Worm (Caenorhabditis elegans): ENCODE measurements around the gene F49E12.10.

F49E12.10 gene

DNA sequence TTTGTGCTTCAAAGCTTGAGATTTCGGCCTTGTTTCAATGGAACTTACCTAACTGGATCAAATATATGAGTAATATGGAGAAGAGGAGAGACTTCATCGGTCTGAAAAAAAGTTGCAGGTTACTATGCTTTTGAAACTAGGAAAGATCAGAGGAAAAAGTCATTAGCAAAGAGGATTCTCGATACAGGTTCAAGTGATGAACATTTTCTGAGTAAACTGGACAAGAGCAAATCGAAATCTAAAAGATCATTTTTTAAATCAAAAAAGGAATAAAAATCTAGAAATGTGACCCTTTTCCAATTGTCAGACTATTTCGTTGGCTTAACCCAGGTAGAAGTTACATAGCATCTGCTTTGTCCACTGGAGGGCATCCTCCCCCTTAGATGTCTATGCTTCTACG, 13.9 kb downstream of the F49E12.10 start, which contains the start of gene skpo-1:
Gene skpo-1 (minus strand): TSS at position 101 of the 400 bp plus-strand sequence.
- TF ChIP-seq snpc-4 (GFP tag; optimal IDR thresholded peaks at IDR 0.05) = no peak
- TF ChIP-seq snpc-4 (tag; optimal IDR thresholded peaks at IDR 0.05) = no peak
- no peak for TF ChIP-seq ztf-6 (GFP tag; IDR thresholded peaks at IDR 0.05)
- no peak for TF ChIP-seq B0035.1 (tag; optimal IDR thresholded peaks at IDR 0.05)
- no peak for TF ChIP-seq Y56A3A.18 (GFP tag; IDR thresholded peaks at IDR 0.05)
- TF ChIP-seq lsl-1 (GFP tag; optimal IDR thresholded peaks at IDR 0.05) = no peak
- no peak for TF ChIP-seq sptf-2 (GFP tag; optimal IDR thresholded peaks at IDR 0.05)
- TF ChIP-seq efl-1 (GFP tag; optimal IDR thresholded peaks at IDR 0.05) = no peak
- no peak for TF ChIP-seq snpc-1.1 (tag; optimal IDR thresholded peaks at IDR 0.05; ENCODE audit: insufficient read depth)

DNA sequence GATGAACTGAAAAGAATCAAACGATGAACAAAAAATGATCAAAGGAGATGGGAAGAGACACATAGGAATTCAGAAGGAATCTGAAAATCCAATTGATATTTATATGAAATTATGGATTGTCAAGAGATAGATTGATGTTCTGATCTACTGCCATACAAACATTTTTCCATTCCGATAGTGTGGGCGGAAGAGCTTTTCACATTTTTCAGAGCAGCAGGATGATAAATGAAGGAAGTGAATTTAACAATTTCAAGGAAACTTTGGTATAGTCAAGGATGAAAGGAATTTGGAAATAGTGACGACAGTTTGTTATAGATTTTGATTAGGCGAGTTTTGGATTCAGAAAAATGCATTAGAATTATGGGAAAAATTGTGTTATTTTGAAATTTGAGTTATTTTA, 14.5 kb downstream of the F49E12.10 start, which contains the start of gene ubc-24:
Gene ubc-24 (plus strand): TSS at position 301 of the 400 bp plus-strand sequence.
- TF ChIP-seq ceh-100 (GFP tag; IDR thresholded peaks at IDR 0.05) (no peak), snpc-3.4 (tag; optimal IDR thresholded peaks at IDR 0.05) (no peak), F39B2.1 (GFP tag; IDR thresholded peaks at IDR 0.05) (no peak), ama-1 (optimal IDR thresholded peaks at IDR 0.05) (no peak), ama-1 (GFP tag; optimal IDR thresholded peaks at IDR 0.05) (no peak), snpc-1.1 (tag; optimal IDR thresholded peaks at IDR 0.05; ENCODE audit: insufficient read depth) (no peak), nfyb-1 (GFP tag; IDR thresholded peaks at IDR 0.05) (no peak), F23B12.7 (tag; optimal IDR thresholded peaks at IDR 0.05; ENCODE audit: insufficient read depth) (no peak), nhr-80 (tag; optimal IDR thresholded peaks at IDR 0.05) (no peak), attf-6 (GFP tag; IDR thresholded peaks at IDR 0.05) (no peak), hrde-1 (tag; optimal IDR thresholded peaks at IDR 0.05; ENCODE audit: borderline replicate concordance) (no peak), nfya-1 (tag; optimal IDR thresholded peaks at IDR 0.05; ENCODE audit: borderline replicate concordance, insufficient read depth) (no peak), aptf-2 (GFP tag; conservative IDR thresholded peaks at IDR 0.05) (no peak), nhr-179 (tag; optimal IDR thresholded peaks at IDR 0.05) (no peak), ceh-40 (GFP tag; IDR thresholded peaks at IDR 0.05) (no peak), nfya-2 (GFP tag; IDR thresholded peaks at IDR 0.05) (no peak), tbp1 (GFP tag; optimal IDR thresholded peaks at IDR 0.05) (no peak), F57C9.4 (tag; optimal IDR thresholded peaks at IDR 0.05) (no peak), B0261.1 (tag; optimal IDR thresholded peaks at IDR 0.05) (no peak), cebp-2 (GFP tag; IDR thresholded peaks at IDR 0.05) (no peak)

DNA sequence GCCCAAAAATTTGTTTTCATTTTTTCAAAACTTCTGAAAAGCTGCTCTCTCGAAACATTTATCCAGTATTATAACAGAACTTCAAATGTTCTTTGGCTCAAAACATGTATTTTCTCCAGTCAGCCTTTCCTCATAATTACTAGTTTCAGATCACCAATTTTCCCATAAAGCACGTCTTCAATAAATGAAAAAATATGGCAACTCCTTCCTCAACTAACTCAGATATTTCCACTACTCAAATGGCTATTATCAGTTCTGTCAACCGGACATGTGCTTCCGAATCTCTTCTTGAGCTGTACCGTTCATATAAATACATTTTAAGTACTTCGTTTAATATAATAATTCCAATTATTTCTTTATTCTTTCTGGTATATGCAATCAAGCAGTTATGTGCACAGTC, 16.6 kb downstream of the F49E12.10 start, which contains the start of gene sra-13:
Gene sra-13 (plus strand): TSS at position 195 of the 400 bp plus-strand sequence.
- TF ChIP-seq D2030.7 (GFP tag; IDR thresholded peaks at IDR 0.05) (no peak), nfya-2 (GFP tag; IDR thresholded peaks at IDR 0.05) (no peak), ztf-6 (GFP tag; IDR thresholded peaks at IDR 0.05) (no peak), ztf-22 (GFP tag; optimal IDR thresholded peaks at IDR 0.05) (no peak), attf-3 (GFP tag; conservative IDR thresholded peaks at IDR 0.05) (no peak), F55B11.4 (tag; optimal IDR thresholded peaks at IDR 0.05; ENCODE audit: borderline replicate concordance, insufficient read depth) (no peak), F52B5.7 (tag; optimal IDR thresholded peaks at IDR 0.05) (no peak), C06A6.2 (GFP tag; conservative IDR thresholded peaks at IDR 0.05) (no peak)

DNA sequence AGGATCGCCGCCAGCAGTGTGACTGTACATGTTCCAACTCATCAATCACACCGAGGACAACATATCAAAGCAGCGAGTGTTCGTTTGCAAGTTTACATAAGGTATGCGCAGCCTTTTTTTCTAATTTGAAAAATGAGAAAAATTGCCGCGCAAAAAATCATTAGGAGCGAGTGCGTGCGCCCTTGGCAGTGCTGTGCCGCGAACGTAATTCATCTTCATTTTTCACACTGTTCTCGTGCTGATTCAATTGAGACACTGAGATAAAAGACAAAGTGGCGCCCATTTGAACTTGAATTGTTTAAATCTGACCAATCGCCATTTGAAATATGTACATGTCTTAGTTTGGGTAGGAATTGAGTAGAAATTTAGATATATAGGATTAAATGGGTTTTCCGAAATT, 18.7 kb downstream of the F49E12.10 start:
- TF ChIP-seq hlh-12 (tag; optimal IDR thresholded peaks at IDR 0.05) (no peak), ztf-26 (tag; optimal IDR thresholded peaks at IDR 0.05) (no peak), F33H1.4 (GFP tag; IDR thresholded peaks at IDR 0.05) (no peak), cebp-1 (GFP tag; IDR thresholded peaks at IDR 0.05) (no peak), cebp-1 (tag; optimal IDR thresholded peaks at IDR 0.05) (no peak), chd-7 (tag; optimal IDR thresholded peaks at IDR 0.05) (no peak), ekl-4 (GFP tag; IDR thresholded peaks at IDR 0.05) (no peak), hsf-1 (GFP tag; IDR thresholded peaks at IDR 0.05) (no peak), let-607 (tag; optimal IDR thresholded peaks at IDR 0.05) (no peak), nfya-2 (GFP tag; IDR thresholded peaks at IDR 0.05) (no peak), ztf-22 (GFP tag; optimal IDR thresholded peaks at IDR 0.05) (no peak), K12H6.12 (tag; optimal IDR thresholded peaks at IDR 0.05) (no peak), F49E8.2 (tag; optimal IDR thresholded peaks at IDR 0.05; ENCODE audit: insufficient read depth) (no peak), pha-4 (tag; optimal IDR thresholded peaks at IDR 0.05) (no peak)

All from whole organism, young adult.